Fruit fly (Drosophila melanogaster): ENCODE measurements around the gene ftz-f1.

DNA sequence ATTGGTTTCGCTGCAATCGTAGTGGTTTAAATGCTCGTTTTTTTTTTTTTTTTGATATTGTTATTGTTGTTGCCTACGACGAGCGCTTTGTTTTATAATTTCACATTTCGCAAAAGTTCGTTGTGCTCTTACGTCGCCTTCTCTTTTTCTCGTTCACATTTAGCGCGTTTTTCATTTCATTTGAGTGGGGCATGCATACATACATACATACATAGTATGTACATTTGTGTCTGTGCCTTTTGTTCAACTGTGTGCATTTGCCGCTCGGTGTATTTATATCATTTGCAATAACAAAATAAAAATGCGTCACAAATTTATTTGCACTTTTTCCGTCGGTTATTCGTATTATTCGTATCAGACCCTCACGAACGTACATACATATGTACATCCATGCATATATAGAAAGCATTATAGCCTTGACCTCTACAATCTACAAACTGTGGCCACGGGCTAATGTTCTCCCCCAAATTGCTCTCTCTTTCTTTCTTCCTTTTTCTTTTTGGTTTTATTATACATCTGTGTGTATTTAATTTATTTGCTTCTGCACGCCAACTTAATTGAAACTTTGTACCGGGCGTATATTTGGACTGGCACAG is 11.1 kb upstream of the ftz-f1 start:
- no peak for TF ChIP-seq CG17806 (tag; optimal IDR thresholded peaks at IDR 0.05)
- TF ChIP-seq CG12605 (GFP tag; IDR thresholded peaks at IDR 0.05), result 0 out of 2 replicates have a peak, but pooled peaks have one; percentile 9
- TF ChIP-seq gl (tag; optimal IDR thresholded peaks at IDR 0.05), result no peak
- no peak for TF ChIP-seq CG32121 (GFP tag; IDR thresholded peaks at IDR 0.05)
- no peak for TF ChIP-seq CG8301 (tag; optimal IDR thresholded peaks at IDR 0.05)
- TF ChIP-seq CG34367 (tag; optimal IDR thresholded peaks at IDR 0.05), result no peak
- TF ChIP-seq CG8159 (tag; optimal IDR thresholded peaks at IDR 0.05), result no peak
